Worm (Caenorhabditis elegans) whole organism, L3 larva: ENCODE results near the gene dpy-2.

ENCODE experiments used
- R02D3.7 ChIP-seq: fragments of 150-350 bp; optimal IDR thresholded peaks from 2 replicates; lab custom pipeline; 2014; ENCODE audit warnings: missing biosample characterization, missing genetic modification characterization
- ZK546.5 ChIP-seq: sonication (generic microtip); optimal IDR thresholded peaks from 2 replicates; lab custom pipeline; 2017; ENCODE audit warnings: missing biosample characterization, missing genetic modification characterization
- ama-1 ChIP-seq: fragments of 150-350 bp; optimal IDR thresholded peaks from 2 replicates; lab custom pipeline; 2018
- ceh-16 ChIP-seq: sonication (generic microtip); optimal IDR thresholded peaks from 2 replicates; lab custom pipeline; 2017; ENCODE audit warnings: missing biosample characterization, missing genetic modification characterization
- ceh-28 ChIP-seq: fragments of 150-350 bp; optimal IDR thresholded peaks from 2 replicates; lab custom pipeline; 2014; ENCODE audit warnings: missing biosample characterization, missing genetic modification reagents, missing genetic modification characterization
- ceh-82 ChIP-seq: fragments of 150-350 bp; optimal IDR thresholded peaks from 2 replicates; lab custom pipeline; 2014; ENCODE audit warnings: missing biosample characterization, missing genetic modification characterization
- ceh-9 ChIP-seq: sonication (generic microtip); optimal IDR thresholded peaks from 2 replicates; lab custom pipeline; 2018; ENCODE audit warnings: missing biosample characterization, missing genetic modification characterization
- daf-12 ChIP-seq: fragments of 150-350 bp; optimal IDR thresholded peaks from 2 replicates; lab custom pipeline; 2014; ENCODE audit warnings: missing biosample characterization, missing genetic modification reagents, missing genetic modification characterization
- egl-27 ChIP-seq: sonication (generic microtip); optimal IDR thresholded peaks from 4 replicates; lab custom pipeline; 2017; ENCODE audit warnings: missing biosample characterization, missing genetic modification reagents, missing genetic modification characterization
- egl-5 ChIP-seq: fragments of 150-350 bp; optimal IDR thresholded peaks from 2 replicates; lab custom pipeline; 2017; ENCODE audit warnings: missing biosample characterization, missing genetic modification reagents, missing genetic modification characterization, inconsistent platforms
- elt-2 ChIP-seq: sonication (generic microtip); optimal IDR thresholded peaks from 2 replicates; lab custom pipeline; 2016; ENCODE audit warnings: missing genetic modification reagents, mild to moderate bottlenecking, missing genetic modification characterization, missing compliant biosample characterization
- fkh-10 ChIP-seq: sonication (generic microtip); optimal IDR thresholded peaks from 2 replicates; lab custom pipeline; 2017; ENCODE audit warnings: missing biosample characterization, missing genetic modification reagents, missing genetic modification characterization
- fkh-2 ChIP-seq: fragments of 150-350 bp; optimal IDR thresholded peaks from 2 replicates; lab custom pipeline; 2014; ENCODE audit warnings: missing biosample characterization, missing genetic modification reagents, missing genetic modification characterization
- fos-1 ChIP-seq: fragments of 150-350 bp; optimal IDR thresholded peaks from 2 replicates; lab custom pipeline; 2014; ENCODE audit warnings: missing biosample characterization, missing genetic modification characterization
- hmg-11 ChIP-seq: sonication (generic microtip); optimal IDR thresholded peaks from 2 replicates; lab custom pipeline; 2016; ENCODE audit warnings: missing genetic modification characterization, missing compliant biosample characterization
- lin-15B ChIP-seq: fragments of 150-350 bp; optimal IDR thresholded peaks from 2 replicates; lab custom pipeline; 2014; ENCODE audit warnings: missing biosample characterization, missing genetic modification characterization
- lin-39 ChIP-seq: fragments of 150-350 bp; optimal IDR thresholded peaks from 2 replicates; lab custom pipeline; 2018; ENCODE audit warnings: missing biosample characterization, missing genetic modification reagents, missing genetic modification characterization
- lsy-12 ChIP-seq: sonication (generic microtip); optimal IDR thresholded peaks from 2 replicates; lab custom pipeline; 2016; ENCODE audit warnings: mild to moderate bottlenecking, missing genetic modification characterization, missing compliant biosample characterization
- mml-1 ChIP-seq: fragments of 150-350 bp; sonication (generic microtip); optimal IDR thresholded peaks from 3 replicates; lab custom pipeline; 2014; ENCODE audit warnings: missing biosample characterization, missing genetic modification characterization
- nfya-1 ChIP-seq: sonication (generic microtip); optimal IDR thresholded peaks from 2 replicates; lab custom pipeline; 2017; ENCODE audit warnings: missing genetic modification characterization, mild to moderate bottlenecking, missing compliant biosample characterization, antibody characterized with exemption, moderate library complexity; ENCODE audit not compliant: insufficient read depth
- nhr-11 ChIP-seq: fragments of 150-350 bp; optimal IDR thresholded peaks from 2 replicates; lab custom pipeline; 2014; ENCODE audit warnings: missing biosample characterization, missing genetic modification characterization
- nhr-12 ChIP-seq: fragments of 150-350 bp; optimal IDR thresholded peaks from 2 replicates; lab custom pipeline; 2014; ENCODE audit warnings: missing biosample characterization, missing genetic modification characterization
- nhr-23 ChIP-seq: fragments of 150-350 bp; optimal IDR thresholded peaks from 2 replicates; lab custom pipeline; 2014; ENCODE audit warnings: missing biosample characterization, missing genetic modification reagents, missing genetic modification characterization
- nhr-25 ChIP-seq: sonication (generic microtip); optimal IDR thresholded peaks from 2 replicates; lab custom pipeline; 2017; ENCODE audit warnings: missing biosample characterization, missing genetic modification characterization
- nhr-43 ChIP-seq: sonication (generic microtip); optimal IDR thresholded peaks from 2 replicates; lab custom pipeline; 2016; ENCODE audit warnings: mild to moderate bottlenecking, missing genetic modification characterization, missing compliant biosample characterization; ENCODE audit not compliant: poor library complexity, severe bottlenecking
- nhr-67 ChIP-seq: fragments of 150-350 bp; optimal IDR thresholded peaks from 2 replicates; lab custom pipeline; 2014; ENCODE audit warnings: missing biosample characterization, missing genetic modification characterization
- nhr-76 ChIP-seq: fragments of 150-350 bp; sonication (generic microtip); optimal IDR thresholded peaks from 5 replicates; lab custom pipeline; 2014; ENCODE audit warnings: missing biosample characterization, missing genetic modification characterization
- nhr-77 ChIP-seq: fragments of 150-350 bp; optimal IDR thresholded peaks from 2 replicates; lab custom pipeline; 2014; ENCODE audit warnings: missing biosample characterization, missing genetic modification characterization
- pha-4 ChIP-seq: fragments of 150-350 bp; optimal IDR thresholded peaks from 2 replicates; lab custom pipeline; 2014; ENCODE audit warnings: missing biosample characterization, missing genetic modification reagents, missing genetic modification characterization
- snpc-4 ChIP-seq: fragments of 150-350 bp; optimal IDR thresholded peaks from 2 replicates; lab custom pipeline; 2014; ENCODE audit warnings: missing biosample characterization, missing genetic modification characterization
- tbx-2 ChIP-seq: sonication (generic microtip); optimal IDR thresholded peaks from 2 replicates; lab custom pipeline; 2016; ENCODE audit warnings: mild to moderate bottlenecking, missing genetic modification characterization, missing compliant biosample characterization
- unc-62 ChIP-seq: fragments of 150-350 bp; sonication (generic microtip); optimal IDR thresholded peaks from 4 replicates; lab custom pipeline; 2014; ENCODE audit warnings: missing biosample characterization, missing genetic modification reagents, missing genetic modification characterization
- ztf-11 ChIP-seq: fragments of 150-350 bp; optimal IDR thresholded peaks from 2 replicates; lab custom pipeline; 2014; ENCODE audit warnings: missing biosample characterization, missing genetic modification characterization

dpy-2 gene

DNA sequence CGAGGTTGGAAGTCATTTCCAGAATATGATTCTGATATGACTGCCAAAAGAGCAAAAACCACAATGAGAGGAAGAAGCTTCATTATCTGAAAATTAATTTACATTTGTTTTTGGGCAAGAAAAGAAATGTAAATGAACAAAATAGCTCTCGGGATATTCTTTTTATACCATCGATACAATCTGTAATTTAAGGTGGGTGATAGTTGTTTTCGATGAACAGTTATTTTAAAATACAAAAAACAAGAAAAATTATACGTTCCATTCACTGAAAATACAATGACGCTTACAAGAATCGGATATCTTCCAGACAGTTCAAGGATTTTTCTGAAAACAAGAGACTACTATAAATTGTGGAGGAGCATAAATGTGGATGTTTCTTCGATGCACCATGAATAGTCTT is 30.6 kb downstream of the dpy-2 start, which contains the start of gene ins-15:
ins-15 (minus strand) TSS at position 101 of the 400 bp plus-strand sequence.
- TF ChIP-seq ceh-16 = no peak
- no peak for TF ChIP-seq hmg-11 (tag; lab: Kevin White, UChicago)
- TF ChIP-seq elt-2 = no peak
- TF ChIP-seq nhr-12 (tag; lab: Kevin White, UChicago) = no peak
- TF ChIP-seq nhr-67 (tag; lab: Kevin White, UChicago) = no peak
- no peak for TF ChIP-seq ama-1 (lab: Kevin White, UChicago)
- no peak for TF ChIP-seq R02D3.7 (tag; lab: Kevin White, UChicago)
- TF ChIP-seq ceh-82 (tag; lab: Kevin White, UChicago) = no peak
- TF ChIP-seq nhr-25 (tag; lab: Kevin White, UChicago) = no peak
- TF ChIP-seq fkh-10 (GFP tag; lab: Kevin White, UChicago) = no peak
- no peak for TF ChIP-seq egl-5 (tag; lab: Kevin White, UChicago)

ce11 chrII:6745783-6746182 is 31.7 kb downstream of the dpy-2 start, which contains the start of gene ins-14:
Gene ins-14, minus strand, starts transcription at chrII:6745814.
- no peak for TF ChIP-seq unc-62
- no peak for TF ChIP-seq nhr-12 (tag; lab: Kevin White, UChicago)

- TF ChIP-seq unc-62 (no peak), elt-2 (no peak), egl-27 (tag; lab: Kevin White, UChicago) (no peak), fos-1 (tag; lab: Kevin White, UChicago) (no peak)
Observed at ce11 chrII:6746404-6746803, 32.3 kb downstream of the dpy-2 start, which contains the start of gene F41G3.5. Gene F41G3.5, plus strand, starts transcription at chrII:6746704.

DNA sequence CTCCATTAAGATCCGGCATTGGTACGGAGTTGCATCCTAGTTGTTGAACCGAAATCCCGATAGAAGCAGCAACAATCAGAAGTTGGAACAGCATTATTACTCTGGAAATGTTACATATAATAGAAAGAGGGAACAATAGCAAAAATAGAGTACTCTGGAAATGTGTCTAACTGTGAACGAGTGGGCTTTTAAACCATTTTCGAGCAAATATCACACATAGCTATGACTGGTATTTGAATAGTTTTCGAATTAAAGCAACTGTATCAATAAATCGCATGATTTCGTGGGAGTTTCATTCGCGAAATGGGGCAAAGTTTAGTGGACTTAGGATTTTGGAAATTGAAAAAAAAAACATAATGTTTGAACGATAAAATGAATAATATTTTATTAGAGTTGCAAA is 35.3 kb downstream of the dpy-2 start, which contains the start of gene F41G3.10:
F41G3.10 (minus strand) TSS at position 101 of the 400 bp plus-strand sequence.
- TF ChIP-seq ztf-11 (no peak), nhr-11 (tag; lab: Kevin White, UChicago) (no peak), nhr-67 (tag; lab: Kevin White, UChicago) (no peak), nhr-43 (tag; lab: Kevin White, UChicago) (no peak), elt-2 (no peak), egl-27 (tag; lab: Kevin White, UChicago) (no peak), ceh-82 (tag; lab: Kevin White, UChicago) (no peak), ceh-28 (tag; lab: Kevin White, UChicago) (no peak), fkh-2 (no peak), hmg-11 (tag; lab: Kevin White, UChicago) (no peak), nhr-25 (tag; lab: Kevin White, UChicago) (no peak), nhr-77 (tag; lab: Kevin White, UChicago) (no peak), nfya-1 (tag; lab: Kevin White, UChicago) (no peak), lin-39 (tag; lab: Kevin White, UChicago) (no peak), daf-12 (tag; lab: Kevin White, UChicago) (no peak), nhr-12 (tag; lab: Kevin White, UChicago) (no peak), fos-1 (tag; lab: Kevin White, UChicago) (no peak)

DNA sequence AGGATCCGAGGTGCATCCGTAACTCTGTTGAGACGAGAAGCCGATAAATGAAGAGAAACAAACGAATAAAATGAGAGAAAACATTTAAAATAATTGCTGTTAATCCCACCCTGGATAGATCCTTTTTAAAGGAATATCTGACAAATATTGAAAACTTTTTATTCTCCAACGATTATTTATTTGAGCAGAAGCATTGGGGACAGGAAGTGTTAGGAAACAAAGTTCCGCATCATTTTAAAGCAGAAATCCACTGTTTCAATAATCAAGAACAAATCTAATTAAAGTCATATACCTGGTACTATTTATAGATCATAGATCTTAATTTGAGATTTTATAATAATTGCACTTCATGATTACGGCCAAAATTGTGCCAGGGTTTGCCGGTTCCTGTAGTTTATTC is 36.8 kb downstream of the dpy-2 start, which contains the start of gene F41G3.20:
F41G3.20 (minus strand) TSS at position 101 of the 400 bp plus-strand sequence.
- no peak for TF ChIP-seq hmg-11 (tag; lab: Kevin White, UChicago)
- TF ChIP-seq snpc-4 (tag; lab: Kevin White, UChicago) = no peak
- no peak for TF ChIP-seq lsy-12 (tag; lab: Kevin White, UChicago)
- TF ChIP-seq ZK546.5 (tag; lab: Kevin White, UChicago) = no peak
- TF ChIP-seq mml-1 (tag; lab: Kevin White, UChicago) = no peak
- no peak for TF ChIP-seq nfya-1 (tag; lab: Kevin White, UChicago)
- no peak for TF ChIP-seq pha-4
- TF ChIP-seq tbx-2 (tag; lab: Kevin White, UChicago) = no peak
- no peak for TF ChIP-seq nhr-23
- no peak for TF ChIP-seq elt-2
- no peak for TF ChIP-seq lin-15B (tag; lab: Kevin White, UChicago)
- no peak for TF ChIP-seq egl-27 (tag; lab: Kevin White, UChicago)
- no peak for TF ChIP-seq unc-62
- TF ChIP-seq ama-1 (lab: Kevin White, UChicago) = no peak
- no peak for TF ChIP-seq ceh-9 (tag; lab: Kevin White, UChicago)
- TF ChIP-seq fos-1 (tag; lab: Kevin White, UChicago) = no peak
- TF ChIP-seq nhr-43 (tag; lab: Kevin White, UChicago) = no peak
- TF ChIP-seq nhr-76 (tag; lab: Kevin White, UChicago) = no peak
